Fruit fly (Drosophila melanogaster): ENCODE results near the gene CG43689.
A peak's percentile ranks its signal among the peaks of the same experiment; 100 is the strongest.

- no peak for TF ChIP-seq psq (GFP tag; optimal IDR thresholded peaks at IDR 0.05)
- peak; percentile 36 for TF ChIP-seq HLH106 (tag; optimal IDR thresholded peaks at IDR 0.05)
- no peak for TF ChIP-seq Hr78 (GFP tag; optimal IDR thresholded peaks at IDR 0.05)
- no peak for TF ChIP-seq Abd-B (GFP tag; optimal IDR thresholded peaks at IDR 0.05)
- peak; percentile 17 for TF ChIP-seq ey (GFP tag; optimal IDR thresholded peaks at IDR 0.05)
- TF ChIP-seq OdsH (GFP tag; optimal IDR thresholded peaks at IDR 0.05), result no peak
- TF ChIP-seq usp (GFP tag; optimal IDR thresholded peaks at IDR 0.05), result no peak
- no peak for TF ChIP-seq CrebA (GFP tag; optimal IDR thresholded peaks at IDR 0.05; ENCODE audit: borderline replicate concordance)
- TF ChIP-seq lola (GFP tag; optimal IDR thresholded peaks at IDR 0.05), result no peak
- no peak for TF ChIP-seq pan (optimal IDR thresholded peaks at IDR 0.05)
- TF ChIP-seq tai (GFP tag; optimal IDR thresholded peaks at IDR 0.05), result no peak
- no peak for TF ChIP-seq dsf (GFP tag; optimal IDR thresholded peaks at IDR 0.05; ENCODE audit: borderline replicate concordance)
- TF ChIP-seq h (GFP tag; optimal IDR thresholded peaks at IDR 0.05), result peak; percentile 32
Measured at dm6 chrX:4116834-4117736, 41.5 kb downstream of the CG43689 start, which contains the start of the genes tyf and Tip60.
